Worm (Caenorhabditis elegans): ENCODE results near the gene cdc-48.2.

cdc-48.2 gene

ce11 chrII:8129495-8130010 lies 8.7 kb upstream of the cdc-48.2 start, which contains the start of gene ulp-4 (continued):
- TF ChIP-seq nhr-76 (tag; optimal IDR thresholded peaks at IDR 0.05): no peak
- TF ChIP-seq nhr-19 (GFP tag; conservative IDR thresholded peaks at IDR 0.05): peak; percentile 49
- TF ChIP-seq lin-15B (tag; optimal IDR thresholded peaks at IDR 0.05): no peak
- no peak for TF ChIP-seq alr-1 (tag; optimal IDR thresholded peaks at IDR 0.05; ENCODE audit: borderline replicate concordance)
- no peak for TF ChIP-seq ceh-88 (GFP tag; IDR thresholded peaks at IDR 0.05)
- TF ChIP-seq pqm-1 (tag; optimal IDR thresholded peaks at IDR 0.05): no peak
- peak; percentile 57 for TF ChIP-seq lin-39 (tag; optimal IDR thresholded peaks at IDR 0.05)
- no peak for TF ChIP-seq mef-2 (tag; optimal IDR thresholded peaks at IDR 0.05)
- no peak for TF ChIP-seq nhr-28 (tag; optimal IDR thresholded peaks at IDR 0.05)
- TF ChIP-seq unc-62 (GFP tag; optimal IDR thresholded peaks at IDR 0.05): no peak
- no peak for TF ChIP-seq aha-1 (tag; optimal IDR thresholded peaks at IDR 0.05)
- no peak for TF ChIP-seq nhr-11 (tag; optimal IDR thresholded peaks at IDR 0.05)
- no peak for TF ChIP-seq elt-3 (tag; optimal IDR thresholded peaks at IDR 0.05)
- TF ChIP-seq dsc-1 (tag; optimal IDR thresholded peaks at IDR 0.05): no peak
- no peak for TF ChIP-seq aly-2 (tag; optimal IDR thresholded peaks at IDR 0.05)
- TF ChIP-seq hpl-2 (GFP tag; optimal IDR thresholded peaks at IDR 0.05): no peak
- TF ChIP-seq grh-1 (GFP tag; IDR thresholded peaks at IDR 0.05): no peak
- TF ChIP-seq sptf-1 (tag; optimal IDR thresholded peaks at IDR 0.05): no peak
- no peak for TF ChIP-seq lin-13 (GFP tag; optimal IDR thresholded peaks at IDR 0.05)
- TF ChIP-seq nhr-12 (tag; optimal IDR thresholded peaks at IDR 0.05): no peak
- TF ChIP-seq fkh-4 (tag; optimal IDR thresholded peaks at IDR 0.05; ENCODE audit: borderline replicate concordance): no peak
- TF ChIP-seq snu-23 (GFP tag; optimal IDR thresholded peaks at IDR 0.05): peak; percentile 3
- peak; percentile 26 for TF ChIP-seq blmp-1 (tag; optimal IDR thresholded peaks at IDR 0.05)
- TF ChIP-seq ces-1 (GFP tag; optimal IDR thresholded peaks at IDR 0.05): no peak
- TF ChIP-seq vab-15 (tag; optimal IDR thresholded peaks at IDR 0.05): no peak
- no peak for TF ChIP-seq fkh-10 (GFP tag; optimal IDR thresholded peaks at IDR 0.05)
- TF ChIP-seq zip-4 (GFP tag; optimal IDR thresholded peaks at IDR 0.05): no peak
- TF ChIP-seq isw-1 (GFP tag; IDR thresholded peaks at IDR 0.05): no peak
- TF ChIP-seq skn-1 (tag; optimal IDR thresholded peaks at IDR 0.05): no peak
- peak; percentile 63 for TF ChIP-seq lin-14 (GFP tag; optimal IDR thresholded peaks at IDR 0.05)
- no peak for TF ChIP-seq nhr-77 (tag; optimal IDR thresholded peaks at IDR 0.05)
- TF ChIP-seq unc-98 (GFP tag; IDR thresholded peaks at IDR 0.05): no peak
- TF ChIP-seq nhr-84 (tag; optimal IDR thresholded peaks at IDR 0.05): no peak
- no peak for TF ChIP-seq sox-4 (tag; optimal IDR thresholded peaks at IDR 0.05)
- no peak for TF ChIP-seq sup-37 (GFP tag; optimal IDR thresholded peaks at IDR 0.05)
- no peak for TF ChIP-seq fkh-8 (tag; optimal IDR thresholded peaks at IDR 0.05)
- no peak for TF ChIP-seq irx-1 (tag; optimal IDR thresholded peaks at IDR 0.05)
- no peak for TF ChIP-seq C16A3.4 (tag; optimal IDR thresholded peaks at IDR 0.05)
- TF ChIP-seq ceh-8 (GFP tag; optimal IDR thresholded peaks at IDR 0.05): no peak
- TF ChIP-seq unc-30 (tag; optimal IDR thresholded peaks at IDR 0.05): no peak
- TF ChIP-seq unc-86 (tag; optimal IDR thresholded peaks at IDR 0.05): no peak
- TF ChIP-seq pag-3 (tag; optimal IDR thresholded peaks at IDR 0.05; ENCODE audit: borderline replicate concordance, insufficient read depth): no peak
- no peak for TF ChIP-seq fos-1 (tag; optimal IDR thresholded peaks at IDR 0.05)
- no peak for TF ChIP-seq zag-1 (tag; optimal IDR thresholded peaks at IDR 0.05)
- TF ChIP-seq egl-13 (tag; optimal IDR thresholded peaks at IDR 0.05): no peak
- TF ChIP-seq mep-1 (tag; optimal IDR thresholded peaks at IDR 0.05): peak; percentile 34
- TF ChIP-seq nhr-85 (tag): peak; percentile 82
- TF ChIP-seq ztf-4 (tag; optimal IDR thresholded peaks at IDR 0.05): no peak
- no peak for TF ChIP-seq lin-35 (GFP tag; optimal IDR thresholded peaks at IDR 0.05)
- TF ChIP-seq tbx-2 (tag; optimal IDR thresholded peaks at IDR 0.05): no peak
- no peak for TF ChIP-seq tlp-1 (tag; optimal IDR thresholded peaks at IDR 0.05)
- no peak for TF ChIP-seq pax-3 (tag; optimal IDR thresholded peaks at IDR 0.05)
- no peak for TF ChIP-seq ceh-63 (GFP tag; optimal IDR thresholded peaks at IDR 0.05)
- peak; percentile 1 for TF ChIP-seq nhr-47 (tag; optimal IDR thresholded peaks at IDR 0.05)
- no peak for TF ChIP-seq ama-1 (optimal IDR thresholded peaks at IDR 0.05)

Measured in whole organism, L1 larva.